Fruit fly (Drosophila melanogaster): ENCODE data around the gene CG9917.

Gene CG9917

DNA sequence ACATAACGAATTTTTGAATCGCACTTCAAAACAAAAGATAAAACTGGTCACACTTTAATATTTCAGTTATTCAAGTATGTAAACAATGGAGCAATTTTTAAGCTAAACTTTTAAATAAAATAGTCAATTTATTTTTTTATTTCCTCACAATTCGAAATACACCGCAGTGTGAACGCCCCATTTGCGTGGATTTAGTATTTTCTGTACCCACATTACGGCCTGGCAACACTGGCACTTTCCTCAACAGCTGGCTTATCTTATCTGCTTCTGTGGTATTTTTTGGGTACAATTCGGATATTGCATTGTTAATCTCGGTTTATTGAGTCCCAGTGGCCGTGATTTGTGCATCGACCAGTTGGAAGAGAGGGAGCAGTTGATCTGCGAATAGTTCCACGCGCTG, 27.0 kb upstream of the CG9917 start, which contains the start of gene sl (continued):
- TF ChIP-seq Atf6 (GFP tag; IDR thresholded peaks at IDR 0.05) (no peak), grn (GFP tag; optimal IDR thresholded peaks at IDR 0.05) (peak; percentile 55), gro (GFP tag; optimal IDR thresholded peaks at IDR 0.05) (peak; percentile 41), YL-1 (GFP tag; optimal IDR thresholded peaks at IDR 0.05) (peak; percentile 57), CG6791 (GFP tag; IDR thresholded peaks at IDR 0.05; ENCODE audit: partially characterized antibody) (0 out of 3 replicates have a peak, but pooled peaks have one; percentile 11), pzg (GFP tag; optimal IDR thresholded peaks at IDR 0.05) (peak; percentile 56), CG15514 (GFP tag; optimal IDR thresholded peaks at IDR 0.05) (peak; percentile 69), CkIIα-i1 (GFP tag; IDR thresholded peaks at IDR 0.05) (no peak), Pdp1 (GFP tag; optimal IDR thresholded peaks at IDR 0.05) (peak in 1 of 2 experiments; percentile 71), mam (GFP tag; optimal IDR thresholded peaks at IDR 0.05) (peak; percentile 37), crp (GFP tag; optimal IDR thresholded peaks at IDR 0.05) (peak; percentile 5 to 82), CG17612 (GFP tag; IDR thresholded peaks at IDR 0.05) (no peak), knrl (GFP tag; IDR thresholded peaks at IDR 0.05; ENCODE audit: partially characterized antibody) (peak; percentile 32; the same call in 1 of the 3 replicates), slbo (GFP tag; IDR thresholded peaks at IDR 0.05) (peak; percentile 53), CG1024 (GFP tag; IDR thresholded peaks at IDR 0.05) (peak; percentile 74), Lim3 (GFP tag; IDR thresholded peaks at IDR 0.05) (no peak), Scr (GFP tag; IDR thresholded peaks at IDR 0.05; ENCODE audit: partially characterized antibody) (peak; percentile 32), row (GFP tag; IDR thresholded peaks at IDR 0.05) (peak; percentile 83), Sin3A (optimal IDR thresholded peaks at IDR 0.05) (peak; percentile 6), otp (GFP tag; IDR thresholded peaks at IDR 0.05) (0 out of 3 replicates have a peak, but pooled peaks have one; percentile 10), CG7357 (GFP tag; IDR thresholded peaks at IDR 0.05) (peak; percentile 92), Sry-δ (GFP tag; optimal IDR thresholded peaks at IDR 0.05) (peak; percentile 22), tin (GFP tag; optimal IDR thresholded peaks at IDR 0.05) (no peak), gcm (GFP tag; optimal IDR thresholded peaks at IDR 0.05) (no peak), dmrt11E (tag; optimal IDR thresholded peaks at IDR 0.05) (no peak), CG9797 (GFP tag; optimal IDR thresholded peaks at IDR 0.05) (peak; percentile 71), Dad (GFP tag; optimal IDR thresholded peaks at IDR 0.05) (peak; percentile 18), CG8290 (GFP tag; optimal IDR thresholded peaks at IDR 0.05) (peak; percentile 4), CG8290 (tag; optimal IDR thresholded peaks at IDR 0.05) (no peak), Opbp (GFP tag; IDR thresholded peaks at IDR 0.05; ENCODE audit: partially characterized antibody) (0 out of 3 replicates have a peak, but pooled peaks have one; percentile 27), sna (GFP tag; IDR thresholded peaks at IDR 0.05; ENCODE audit: partially characterized antibody) (no peak), Drgx (GFP tag; IDR thresholded peaks at IDR 0.05) (no peak), CoRest (tag; optimal IDR thresholded peaks at IDR 0.05) (no peak), run (tag; optimal IDR thresholded peaks at IDR 0.05) (no peak), B-H1 (GFP tag; IDR thresholded peaks at IDR 0.05) (no peak), unc-4 (GFP tag; IDR thresholded peaks at IDR 0.05; ENCODE audit: partially characterized antibody) (peak; percentile 19; the same call in 1 of the 2 replicates), sens (GFP tag) (peak; percentile 85), CG30403 (GFP tag; optimal IDR thresholded peaks at IDR 0.05) (peak; percentile 16), yki (optimal IDR thresholded peaks at IDR 0.05) (no peak), CG34224 (GFP tag; IDR thresholded peaks at IDR 0.05; ENCODE audit: partially characterized antibody) (peak; percentile 53; the same call in 2 of the 3 replicates), hbn (GFP tag; IDR thresholded peaks at IDR 0.05; ENCODE audit: partially characterized antibody) (peak; percentile 49; the same call in 1 of the 2 replicates), CG4617 (GFP tag; optimal IDR thresholded peaks at IDR 0.05; ENCODE audit: borderline replicate concordance) (peak; percentile 54), hkb (optimal IDR thresholded peaks at IDR 0.05) (no peak), hkb (GFP tag; IDR thresholded peaks at IDR 0.05) (no peak), Eip74EF (GFP tag; optimal IDR thresholded peaks at IDR 0.05) (peak in 1 of 2 experiments; percentile 59), CG3281 (GFP tag; optimal IDR thresholded peaks at IDR 0.05) (no peak), Ets97D (GFP tag; optimal IDR thresholded peaks at IDR 0.05) (peak; percentile 54), CG14710 (tag; optimal IDR thresholded peaks at IDR 0.05) (peak; percentile 46), CG2120 (GFP tag; optimal IDR thresholded peaks at IDR 0.05) (peak; percentile 28), CG8388 (GFP tag; optimal IDR thresholded peaks at IDR 0.05) (no peak), gfzf (GFP tag; optimal IDR thresholded peaks at IDR 0.05) (peak; percentile 66)
